Fruit fly (Drosophila melanogaster) whole organism, wandering third instar larva: ENCODE results near the gene Myc.

Source experiments
- Dfd ChIP-seq: fragments of >200 bp; optimal IDR thresholded peaks from 2 replicates; lab custom pipeline; 2017; ENCODE audit warnings: missing biosample characterization, missing genetic modification characterization
- br ChIP-seq: fragments of 200-800 bp; sonication (Bioruptor generic); optimal IDR thresholded peaks from 2 replicates; lab custom pipeline; 2016; ENCODE audit warnings: missing biosample characterization, missing genetic modification characterization
- dmrt93B ChIP-seq: fragments of 200-800 bp; sonication (Bioruptor generic); optimal IDR thresholded peaks from 2 replicates; lab custom pipeline; 2018; ENCODE audit warnings: missing biosample characterization, mild to moderate bottlenecking, missing genetic modification characterization
- fru ChIP-seq: fragments of 200-800 bp; sonication (Bioruptor generic); optimal IDR thresholded peaks from 3 replicates; lab custom pipeline; 2016; ENCODE audit warnings: missing biosample characterization, mild to moderate bottlenecking, missing genetic modification characterization
- usp ChIP-seq: fragments of >200 bp; optimal IDR thresholded peaks from 2 replicates; lab custom pipeline; 2017; ENCODE audit warnings: missing biosample characterization, missing genetic modification characterization

DNA sequence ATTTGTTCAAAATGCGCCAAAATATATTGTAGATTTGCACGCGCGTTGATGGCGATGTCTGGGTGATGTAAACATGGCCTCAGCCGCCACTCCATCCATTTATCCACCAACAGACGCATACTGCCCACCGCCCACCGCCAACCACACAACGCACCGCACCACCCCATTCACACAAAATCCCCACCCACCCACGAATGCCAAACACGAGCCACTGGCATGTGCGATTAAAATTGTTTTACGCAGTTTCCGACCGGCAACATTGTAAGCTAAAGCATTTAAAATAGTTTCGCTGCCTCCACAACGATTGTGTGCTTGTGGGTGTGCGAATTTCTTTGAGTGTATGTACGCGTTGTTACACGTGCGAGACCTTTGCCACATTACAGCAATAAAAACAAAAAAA, 67.5 kb downstream of the Myc start:
- TF ChIP-seq fru, result no peak
- TF ChIP-seq usp (GFP tag; lab: Kevin White, UChicago), result no peak
- no peak for TF ChIP-seq Dfd (GFP tag; lab: Kevin White, UChicago)
- no peak for TF ChIP-seq br (GFP tag; lab: Kevin White, UChicago)
- TF ChIP-seq dmrt93B, result no peak
